Fruit fly (Drosophila melanogaster): Measurements from ENCODE around the gene elm.
A peak's percentile ranks its signal among the peaks of the same experiment; 100 is the strongest.

DNA sequence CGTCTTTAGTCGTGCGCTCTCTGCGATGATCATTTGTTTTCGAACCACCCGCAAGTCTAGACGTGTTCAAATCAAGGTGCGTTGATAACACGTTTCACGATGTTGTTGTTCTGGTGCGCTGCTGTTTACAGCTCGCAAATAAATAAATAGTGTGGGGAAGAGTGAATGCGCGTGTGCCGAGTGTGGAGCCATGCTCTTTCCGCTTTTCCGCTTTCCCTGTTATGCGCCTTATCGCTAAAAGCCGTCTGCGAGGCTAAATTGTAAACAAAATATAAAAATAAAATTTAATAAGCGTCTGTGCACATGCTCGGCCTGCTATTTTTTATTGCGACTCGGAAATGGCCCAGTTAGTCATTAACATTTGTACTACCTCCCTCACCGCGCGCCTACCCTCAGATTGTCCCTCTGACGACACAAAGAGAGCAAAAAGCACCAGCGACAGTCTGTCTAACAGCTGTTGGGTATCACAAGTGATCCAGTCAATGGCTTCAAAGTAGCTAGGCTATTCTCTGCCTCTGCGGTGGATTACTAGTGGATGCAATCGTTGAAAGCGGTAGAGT lies 18.1 kb upstream of the elm start:
- peak; percentile 22 for TF ChIP-seq slp2 (GFP tag; optimal IDR thresholded peaks at IDR 0.05)
- no peak for TF ChIP-seq br (optimal IDR thresholded peaks at IDR 0.05)
- peak; percentile 69 for TF ChIP-seq CG18476 (GFP tag; optimal IDR thresholded peaks at IDR 0.05)
- TF ChIP-seq CG2129 (GFP tag; IDR thresholded peaks at IDR 0.05; ENCODE audit: partially characterized antibody), result no peak
- peak; percentile 57 for TF ChIP-seq Dek (tag; optimal IDR thresholded peaks at IDR 0.05)
- TF ChIP-seq Chrac-16 (GFP tag; optimal IDR thresholded peaks at IDR 0.05), result no peak

All from whole organism, embryonic.